Worm (Caenorhabditis elegans): ENCODE data around the gene fbxa-197.

DNA sequence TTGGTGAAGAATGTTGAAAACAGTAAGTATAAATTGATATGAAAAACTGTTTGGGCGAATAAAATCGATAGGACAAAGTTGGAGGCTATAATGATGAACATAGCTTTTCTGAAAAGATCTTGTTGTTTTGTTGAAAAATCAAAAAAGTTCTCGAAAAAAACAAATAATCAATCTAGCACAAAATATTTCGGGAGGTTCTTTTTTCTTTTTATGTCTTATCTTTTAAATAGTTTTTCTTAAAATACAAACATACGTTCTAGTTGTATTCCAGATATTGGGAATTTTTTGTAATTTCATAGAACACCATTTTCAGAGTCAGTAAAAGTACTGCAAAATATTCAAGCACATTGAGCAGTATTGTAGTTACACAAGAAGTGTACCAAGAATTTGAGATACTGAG lies 37.6 kb upstream of the fbxa-197 start, which contains the start of gene srbc-55:
- TF ChIP-seq ama-1 (optimal IDR thresholded peaks at IDR 0.05) (no peak), ceh-24 (tag; optimal IDR thresholded peaks at IDR 0.05) (no peak), ceh-6 (GFP tag; optimal IDR thresholded peaks at IDR 0.05) (no peak), gmeb-2 (tag; optimal IDR thresholded peaks at IDR 0.05) (no peak), hlh-30 (tag; optimal IDR thresholded peaks at IDR 0.05; ENCODE audit: insufficient read depth) (no peak), fkh-10 (GFP tag; optimal IDR thresholded peaks at IDR 0.05) (no peak), pqm-1 (tag; optimal IDR thresholded peaks at IDR 0.05) (no peak), ceh-14 (tag; optimal IDR thresholded peaks at IDR 0.05) (no peak), hlh-8 (tag; optimal IDR thresholded peaks at IDR 0.05) (no peak), pha-4 (tag; optimal IDR thresholded peaks at IDR 0.05) (no peak), pag-3 (tag; optimal IDR thresholded peaks at IDR 0.05; ENCODE audit: borderline replicate concordance) (no peak), nhr-11 (tag; optimal IDR thresholded peaks at IDR 0.05) (no peak), C08G9.2 (tag; optimal IDR thresholded peaks at IDR 0.05) (no peak)

Measured in whole organism, late embryonic.